Fruit fly (Drosophila melanogaster): ENCODE measurements around the gene CG32333.

Gene CG32333

dm6 chr3L:1335989-1336961 is 60.5 kb downstream of the CG32333 start:
- TF ChIP-seq noc (tag; optimal IDR thresholded peaks at IDR 0.05): peak; percentile 84

DNA sequence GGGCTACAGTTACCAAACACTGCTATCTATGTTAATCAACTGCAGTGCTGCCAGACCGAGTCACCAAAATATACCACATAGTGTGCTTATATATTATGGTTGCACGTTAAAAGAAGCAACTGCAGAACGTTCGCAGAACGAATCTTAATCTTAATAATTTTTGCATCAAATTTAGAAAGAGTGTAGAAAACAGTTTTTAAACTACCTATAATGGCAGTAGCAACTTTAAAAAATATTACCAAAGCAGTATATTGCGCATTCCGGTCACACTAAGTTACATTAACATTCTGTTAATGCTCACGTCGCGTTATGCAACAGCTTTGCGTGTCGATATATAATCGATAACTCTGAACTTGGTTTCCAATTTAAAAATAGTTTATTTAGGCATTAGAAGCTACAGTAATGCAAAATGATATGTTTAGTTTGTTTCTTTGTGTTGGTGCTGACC is 66.4 kb downstream of the CG32333 start, which contains the start of gene indra:
TSS of gene indra (minus strand) at position 271 of the 448 bp plus-strand sequence.
- TF ChIP-seq noc (tag; optimal IDR thresholded peaks at IDR 0.05): peak; percentile 64
